Worm (Caenorhabditis elegans) whole organism, midembryonic: ENCODE results near the gene Y75B8A.32.

Experiments
- tab-1 ChIP-seq: fragments of 200-800 bp; sonication (Bioruptor generic); IDR thresholded peaks from 2 replicates; pipeline ENCODE4 v1.3.6; 2022; ENCODE audit warnings: missing genetic modification characterization, missing compliant biosample characterization
- ztf-29 ChIP-seq: fragments of 200-800 bp; sonication (Bioruptor generic); IDR thresholded peaks from 2 replicates; pipeline ENCODE4 v1.3.6; 2022; ENCODE audit warnings: missing genetic modification reagents, missing genetic modification characterization, missing compliant biosample characterization

ce11 chrIII:12375614-12376013, 17.3 kb upstream of the Y75B8A.32 start:
- no peak for TF ChIP-seq ztf-29 (GFP tag; lab: Robert Waterston, UW)
- TF ChIP-seq tab-1 (GFP tag; lab: Robert Waterston, UW), result no peak
